Fruit fly (Drosophila melanogaster) whole organism, embryonic: ENCODE measurements around the gene CG13024.

ENCODE experiments used
- Adf1 ChIP-seq: fragments of 200-800 bp; sonication (Bioruptor generic); IDR thresholded peaks from 2 replicates; pipeline ENCODE4 v1.3.6; 2022; ENCODE audit warnings: missing biosample characterization, missing genetic modification characterization
- B-H2 ChIP-seq: fragments of 200-800 bp; sonication (Bioruptor generic); optimal IDR thresholded peaks from 2 replicates; lab custom pipeline; 2018; ENCODE audit warnings: missing biosample characterization, mild to moderate bottlenecking, missing genetic modification characterization
- CG12299 ChIP-seq: fragments of 200-800 bp; sonication (Bioruptor generic); optimal IDR thresholded peaks from 2 replicates; lab custom pipeline; 2018; ENCODE audit warnings: missing biosample characterization, mild to moderate bottlenecking, missing genetic modification characterization
- CG12744 ChIP-seq: fragments of 200-800 bp; sonication (Bioruptor generic); optimal IDR thresholded peaks from 2 replicates; lab custom pipeline; 2016; ENCODE audit warnings: missing biosample characterization, missing genetic modification characterization
- CG14667 ChIP-seq: fragments of 200-800 bp; sonication (Bioruptor generic); IDR thresholded peaks from 2 replicates; pipeline ENCODE4 v1.3.6; 2022; ENCODE audit warnings: missing biosample characterization, missing genetic modification characterization
- CG1602 ChIP-seq: fragments of 200-800 bp; sonication (Bioruptor generic); optimal IDR thresholded peaks from 3 replicates; lab custom pipeline; 2016; ENCODE audit warnings: missing biosample characterization, missing genetic modification characterization
- CG1647 ChIP-seq: fragments of 200-800 bp; sonication (Bioruptor generic); optimal IDR thresholded peaks from 3 replicates; lab custom pipeline; 2016; ENCODE audit warnings: missing biosample characterization, missing genetic modification characterization
- CG17359 ChIP-seq: fragments of 200-800 bp; sonication (Bioruptor generic); optimal IDR thresholded peaks from 3 replicates; lab custom pipeline; 2018; ENCODE audit warnings: missing biosample characterization, mild to moderate bottlenecking, missing genetic modification characterization, moderate library complexity
- CG2875 ChIP-seq: fragments of 200-800 bp; sonication (Bioruptor generic); optimal IDR thresholded peaks from 2 replicates; lab custom pipeline; 2017; ENCODE audit warnings: missing biosample characterization, mild to moderate bottlenecking, missing genetic modification characterization, missing genetic modification reagents
- CG32767 ChIP-seq: fragments of 200-800 bp; sonication (Bioruptor generic); IDR thresholded peaks from 2 replicates; pipeline ENCODE4 v1.3.6; 2022; ENCODE audit warnings: missing biosample characterization, missing genetic modification characterization
- CG34224 ChIP-seq: fragments of 200-800 bp; sonication (Bioruptor generic); IDR thresholded peaks from 3 replicates; pipeline ENCODE4 v1.3.6; 2022; ENCODE audit warnings: missing biosample characterization, missing genetic modification characterization; ENCODE audit not compliant: partially characterized antibody
- CG34376 ChIP-seq: fragments of 200-800 bp; sonication (Bioruptor generic); optimal IDR thresholded peaks from 2 replicates; lab custom pipeline; 2018; ENCODE audit warnings: missing biosample characterization, mild to moderate bottlenecking, missing genetic modification characterization
- CG3838 ChIP-seq: fragments of 200-800 bp; sonication (Bioruptor generic); optimal IDR thresholded peaks from 3 replicates; lab custom pipeline; 2016; ENCODE audit warnings: missing biosample characterization, missing genetic modification characterization
- CG5245 ChIP-seq: fragments of 200-800 bp; sonication (Bioruptor generic); optimal IDR thresholded peaks from 3 replicates; lab custom pipeline; 2016; ENCODE audit warnings: missing biosample characterization, missing genetic modification characterization
- CG8089 ChIP-seq: fragments of 200-800 bp; sonication (Bioruptor generic); optimal IDR thresholded peaks from 3 replicates; lab custom pipeline; 2016; ENCODE audit warnings: missing biosample characterization, missing genetic modification characterization
- CG8388 ChIP-seq: fragments of 200-800 bp; sonication (Bioruptor generic); optimal IDR thresholded peaks from 2 replicates; lab custom pipeline; 2019; ENCODE audit warnings: missing biosample characterization, mild to moderate bottlenecking, missing genetic modification characterization, moderate library complexity
- CG8924 ChIP-seq: fragments of 200-800 bp; optimal IDR thresholded peaks from 3 replicates; lab custom pipeline; 2019; ENCODE audit warnings: missing biosample characterization, mild to moderate bottlenecking, missing genetic modification characterization, moderate library complexity
- E2f2 ChIP-seq: fragments of 200-800 bp; sonication (Bioruptor generic); IDR thresholded peaks from 2 replicates; pipeline ENCODE4 v1.3.6; 2022; ENCODE audit warnings: missing biosample characterization, missing genetic modification characterization
- Fer1 ChIP-seq: fragments of 200-800 bp; sonication (Bioruptor generic); optimal IDR thresholded peaks from 2 replicates; lab custom pipeline; 2017; ENCODE audit warnings: missing biosample characterization, mild to moderate bottlenecking, missing genetic modification characterization
- H2.0 ChIP-seq: fragments of 200-800 bp; sonication (Bioruptor generic); IDR thresholded peaks from 2 replicates; pipeline ENCODE4 v1.3.6; 2022; ENCODE audit warnings: missing biosample characterization, missing genetic modification characterization
- Hmx ChIP-seq: fragments of 200-800 bp; sonication (Bioruptor generic); optimal IDR thresholded peaks from 2 replicates; lab custom pipeline; 2016; ENCODE audit warnings: missing biosample characterization, missing genetic modification characterization
- Hr39 ChIP-seq: fragments of >200 bp; optimal IDR thresholded peaks from 2 replicates; lab custom pipeline; 2017
- Meics ChIP-seq: fragments of 200-800 bp; sonication (Bioruptor generic); optimal IDR thresholded peaks from 2 replicates; lab custom pipeline; 2017; ENCODE audit warnings: missing biosample characterization, mild to moderate bottlenecking, missing genetic modification characterization
- Mes4 ChIP-seq: fragments of 200-800 bp; sonication (Bioruptor generic); optimal IDR thresholded peaks from 2 replicates; lab custom pipeline; 2016; ENCODE audit warnings: missing biosample characterization, missing genetic modification characterization
- Nf-YB ChIP-seq: fragments of 200-800 bp; sonication (Bioruptor generic); optimal IDR thresholded peaks from 3 replicates; lab custom pipeline; 2019; ENCODE audit warnings: missing biosample characterization, mild to moderate bottlenecking, missing genetic modification characterization, moderate library complexity
- Optix ChIP-seq: fragments of 200-800 bp; sonication (Bioruptor generic); IDR thresholded peaks from 3 replicates; pipeline ENCODE4 v1.3.6; 2022; ENCODE audit warnings: missing biosample characterization, missing genetic modification characterization
- Pdp1 ChIP-seq, 2 experiments: fragments of 200-800 bp; sonication (Bioruptor generic); optimal IDR thresholded peaks; 3 replicates each; lab custom pipeline; 2016; ENCODE audit warnings: missing biosample characterization in 2 of 2, missing genetic modification characterization in 2 of 2, mild to moderate bottlenecking in 1 of 2, moderate library complexity in 1 of 2
- Sox100B ChIP-seq: fragments of 200-800 bp; sonication (Bioruptor generic); optimal IDR thresholded peaks from 3 replicates; lab custom pipeline; 2018; ENCODE audit warnings: missing biosample characterization, mild to moderate bottlenecking, missing genetic modification characterization
- aop ChIP-seq: fragments of 200-800 bp; sonication (Bioruptor generic); IDR thresholded peaks from 2 replicates; pipeline ENCODE4 v1.3.6; 2022; ENCODE audit warnings: missing biosample characterization, missing genetic modification characterization
- bab2 ChIP-seq: fragments of 200-800 bp; sonication (Bioruptor generic); optimal IDR thresholded peaks from 2 replicates; lab custom pipeline; 2016; ENCODE audit warnings: missing biosample characterization, missing genetic modification characterization
- br ChIP-seq: fragments of >200 bp; optimal IDR thresholded peaks from 2 replicates; lab custom pipeline; 2017
- cad ChIP-seq: fragments of >200 bp; optimal IDR thresholded peaks from 2 replicates; lab custom pipeline; 2017; ENCODE audit warnings: missing biosample characterization, missing genetic modification characterization
- chm ChIP-seq: fragments of 200-800 bp; sonication (Bioruptor generic); IDR thresholded peaks from 2 replicates; pipeline ENCODE4 v1.3.6; 2022; ENCODE audit warnings: missing biosample characterization, missing genetic modification characterization
- crc ChIP-seq: fragments of 200-800 bp; sonication (Bioruptor generic); optimal IDR thresholded peaks from 2 replicates; lab custom pipeline; 2016; ENCODE audit warnings: missing biosample characterization, missing genetic modification characterization
- dm ChIP-seq: fragments of 200-800 bp; sonication (Bioruptor generic); optimal IDR thresholded peaks from 3 replicates; lab custom pipeline; 2016; ENCODE audit warnings: missing biosample characterization, missing genetic modification characterization
- fd96Cb ChIP-seq: fragments of 200-800 bp; sonication (Bioruptor generic); optimal IDR thresholded peaks from 2 replicates; lab custom pipeline; 2018; ENCODE audit warnings: missing biosample characterization, mild to moderate bottlenecking, missing genetic modification characterization, moderate library complexity
- gem ChIP-seq: fragments of 200-800 bp; sonication (Bioruptor generic); optimal IDR thresholded peaks from 2 replicates; lab custom pipeline; 2019; ENCODE audit warnings: missing biosample characterization, mild to moderate bottlenecking, missing genetic modification characterization, moderate library complexity
- her ChIP-seq: fragments of 200-800 bp; sonication (Bioruptor generic); optimal IDR thresholded peaks from 2 replicates; lab custom pipeline; 2016; ENCODE audit warnings: missing biosample characterization, missing genetic modification characterization
- jumu ChIP-seq: fragments of 200-800 bp; sonication (Bioruptor generic); optimal IDR thresholded peaks from 3 replicates; lab custom pipeline; 2016; ENCODE audit warnings: missing biosample characterization, missing genetic modification characterization
- nom ChIP-seq: fragments of 200-800 bp; sonication (Bioruptor generic); optimal IDR thresholded peaks from 2 replicates; lab custom pipeline; 2017; ENCODE audit warnings: missing biosample characterization, missing genetic modification characterization, mild to moderate bottlenecking, moderate library complexity, missing genetic modification reagents
- p53 ChIP-seq: fragments of 200-800 bp; sonication (Bioruptor generic); optimal IDR thresholded peaks from 2 replicates; lab custom pipeline; 2016; ENCODE audit warnings: missing biosample characterization, missing genetic modification characterization
- phol ChIP-seq: fragments of 200-800 bp; sonication (Bioruptor generic); optimal IDR thresholded peaks from 3 replicates; lab custom pipeline; 2018; ENCODE audit warnings: missing biosample characterization, mild to moderate bottlenecking, missing genetic modification characterization, moderate library complexity
- pros ChIP-seq: fragments of 200-800 bp; sonication (Bioruptor generic); optimal IDR thresholded peaks from 3 replicates; lab custom pipeline; 2019; ENCODE audit warnings: missing biosample characterization, mild to moderate bottlenecking, missing genetic modification characterization, moderate library complexity
- row ChIP-seq: fragments of 200-800 bp; sonication (Bioruptor generic); IDR thresholded peaks from 3 replicates; pipeline ENCODE4 v1.3.6; 2022; ENCODE audit warnings: missing biosample characterization, missing genetic modification characterization
- run ChIP-seq: fragments of 200-800 bp; sonication (Bioruptor generic); optimal IDR thresholded peaks from 3 replicates; lab custom pipeline; 2018; ENCODE audit warnings: missing biosample characterization, mild to moderate bottlenecking, missing genetic modification characterization
- sc ChIP-seq, 3 experiments: fragments of >200 bp in 2 of 3; fragments of 200-800 bp in 1 of 3; sonication (Bioruptor generic) in 1 of 3; optimal IDR thresholded peaks; 2 replicates in 2 of 3; 3 replicates in 1 of 3; lab custom pipeline; 2017; ENCODE audit warnings: mild to moderate bottlenecking in 1 of 3, missing biosample characterization in 1 of 3, missing genetic modification characterization in 1 of 3, missing genetic modification reagents in 1 of 3
- sna ChIP-seq: fragments of 200-800 bp; sonication (Bioruptor generic); IDR thresholded peaks from 2 replicates; pipeline ENCODE4 v1.3.6; 2022; ENCODE audit warnings: missing biosample characterization, missing genetic modification characterization; ENCODE audit not compliant: partially characterized antibody
- vfl ChIP-seq: fragments of 200-800 bp; sonication (Bioruptor generic); optimal IDR thresholded peaks from 2 replicates; lab custom pipeline; 2016; ENCODE audit warnings: missing biosample characterization, missing genetic modification characterization
- vvl ChIP-seq: fragments of 200-800 bp; sonication (Bioruptor generic); IDR thresholded peaks from 2 replicates; pipeline ENCODE4 v1.3.6; 2022; ENCODE audit warnings: missing biosample characterization, missing genetic modification characterization
- zen ChIP-seq: fragments of 200-800 bp; sonication (Bioruptor generic); optimal IDR thresholded peaks from 3 replicates; lab custom pipeline; 2018; ENCODE audit warnings: missing biosample characterization, mild to moderate bottlenecking, missing genetic modification characterization, moderate library complexity
- zen2 ChIP-seq: fragments of 200-800 bp; sonication (Bioruptor generic); IDR thresholded peaks from 3 replicates; pipeline ENCODE4 v1.3.6; 2022; ENCODE audit warnings: missing biosample characterization, missing genetic modification characterization; ENCODE audit not compliant: partially characterized antibody

Gene CG13024

DNA sequence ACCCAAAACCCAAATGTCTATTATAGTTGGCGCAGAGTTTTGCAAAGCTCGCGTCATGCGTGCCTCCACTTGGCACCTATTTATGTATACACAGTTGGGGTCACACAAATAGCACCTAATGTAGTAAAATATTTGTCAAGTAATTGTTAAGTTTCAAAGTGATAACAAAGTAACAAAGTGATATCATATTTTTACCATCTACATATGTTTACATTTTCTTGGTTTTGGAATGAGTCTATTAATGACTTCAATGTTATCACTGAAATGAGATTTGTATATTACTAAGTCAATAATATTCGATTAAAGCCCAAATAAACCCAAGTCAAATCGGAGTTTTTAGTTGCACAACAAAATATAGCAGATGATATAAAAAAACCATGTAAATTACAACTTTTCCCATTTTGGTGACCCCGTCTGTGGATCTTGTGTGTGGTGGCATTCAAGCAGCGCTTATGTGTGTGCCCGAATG, 43.6 kb upstream of the CG13024 start (continued):
- TF ChIP-seq pros, result no peak
- peak; percentile 69 for TF ChIP-seq CG17359 (tag; lab: Kevin White, UChicago)
- no peak for TF ChIP-seq H2.0 (GFP tag; lab: Robert Waterston, UW)
- TF ChIP-seq CG12299 (tag; lab: Kevin White, UChicago), result peak; percentile 73
- peak; percentile 84 for TF ChIP-seq Fer1 (GFP tag; lab: Kevin White, UChicago)
- TF ChIP-seq E2f2 (GFP tag; lab: Robert Waterston, UW), result 0 out of 2 replicates have a peak, but pooled peaks have one; percentile 39
- peak; percentile 17 for TF ChIP-seq her (GFP tag; lab: Kevin White, UChicago)
- peak; percentile 70 for TF ChIP-seq CG8388 (GFP tag; lab: Kevin White, UChicago)
- no peak for TF ChIP-seq CG1647 (GFP tag; lab: Kevin White, UChicago)
- TF ChIP-seq sna, result no peak
- TF ChIP-seq Nf-YB, result peak; percentile 59
- peak; percentile 48 for TF ChIP-seq vfl (GFP tag; lab: Kevin White, UChicago)
- peak; percentile 15 for TF ChIP-seq bab2 (GFP tag; lab: Kevin White, UChicago)
- no peak for TF ChIP-seq cad (GFP tag; lab: Kevin White, UChicago)
- TF ChIP-seq phol (tag; lab: Kevin White, UChicago), result peak; percentile 82
- TF ChIP-seq CG32767, result no peak
- peak; percentile 74 for TF ChIP-seq row (GFP tag; lab: Robert Waterston, UW)
- peak; percentile 31 for TF ChIP-seq CG34376 (GFP tag; lab: Kevin White, UChicago)
- no peak for TF ChIP-seq Hr39 (lab: Kevin White, UChicago)
- peak; percentile 78 for TF ChIP-seq run (tag; lab: Kevin White, UChicago)
- TF ChIP-seq zen2 (GFP tag; lab: Robert Waterston, UW), result no peak
- TF ChIP-seq CG3838 (GFP tag; lab: Kevin White, UChicago), result peak; percentile 9
- TF ChIP-seq br, result no peak
- no peak for TF ChIP-seq CG12744 (GFP tag; lab: Kevin White, UChicago)
- peak; percentile 54 for TF ChIP-seq crc (GFP tag; lab: Kevin White, UChicago)
- TF ChIP-seq p53 (GFP tag; lab: Kevin White, UChicago), result no peak
- TF ChIP-seq CG2875 (GFP tag; lab: Kevin White, UChicago), result peak; percentile 41
- peak; percentile 26 for TF ChIP-seq dm (GFP tag; lab: Kevin White, UChicago)
- TF ChIP-seq CG14667, result peak; percentile 33; the same call in 1 of the 2 replicates
- TF ChIP-seq CG8924 (tag; lab: Kevin White, UChicago), result peak; percentile 78
- TF ChIP-seq aop (GFP tag; lab: Robert Waterston, UW), result no peak
- no peak for TF ChIP-seq Hmx (GFP tag; lab: Kevin White, UChicago)
- TF ChIP-seq CG8089 (GFP tag; lab: Kevin White, UChicago), result peak; percentile 15
- no peak for TF ChIP-seq B-H2 (GFP tag; lab: Kevin White, UChicago)
- peak; percentile 83 for TF ChIP-seq Sox100B (GFP tag; lab: Kevin White, UChicago)
- no peak for TF ChIP-seq Optix (GFP tag; lab: Robert Waterston, UW)
- TF ChIP-seq jumu (GFP tag; lab: Kevin White, UChicago), result peak; percentile 10
- no peak for TF ChIP-seq nom (GFP tag; lab: Kevin White, UChicago)
- 0 out of 2 replicates have a peak, but pooled peaks have one; percentile 6 for TF ChIP-seq Adf1 (GFP tag; lab: Robert Waterston, UW)
- TF ChIP-seq Meics (GFP tag; lab: Kevin White, UChicago), result peak; percentile 78
- peak; percentile 14 for TF ChIP-seq Mes4 (GFP tag; lab: Kevin White, UChicago)
- TF ChIP-seq CG1602 (GFP tag; lab: Kevin White, UChicago), result peak; percentile 34
- TF ChIP-seq fd96Cb (tag; lab: Kevin White, UChicago), result peak; percentile 72
- peak; percentile 44 to 55 for TF ChIP-seq Pdp1 (GFP tag; optimal IDR thresholded peaks at IDR 0.05; lab: Kevin White, UChicago)
- no peak for TF ChIP-seq CG34224 (GFP tag; lab: Robert Waterston, UW)
- TF ChIP-seq vvl, result peak; percentile 42; the same call in 1 of the 2 replicates
- TF ChIP-seq chm, result no peak
- TF ChIP-seq sc (optimal IDR thresholded peaks at IDR 0.05; lab: Kevin White, UChicago), result no peak
- no peak for TF ChIP-seq sc (GFP tag; optimal IDR thresholded peaks at IDR 0.05; lab: Kevin White, UChicago)
- TF ChIP-seq gem, result peak; percentile 87
- peak; percentile 30 for TF ChIP-seq zen (tag; lab: Kevin White, UChicago)
- peak; percentile 43 for TF ChIP-seq CG5245 (GFP tag; lab: Kevin White, UChicago)
